Fruit fly (Drosophila melanogaster) whole organism, wandering third instar larva: ENCODE data around the gene CG9356.

ENCODE experiments used
- CG32264 ChIP-seq: fragments of 200-800 bp; sonication (Bioruptor generic); optimal IDR thresholded peaks from 2 replicates; lab custom pipeline; 2016; ENCODE audit warnings: missing biosample characterization, missing genetic modification characterization
- CG9705 ChIP-seq: fragments of 200-800 bp; sonication (Bioruptor generic); optimal IDR thresholded peaks from 2 replicates; lab custom pipeline; 2018; ENCODE audit warnings: missing biosample characterization, mild to moderate bottlenecking, missing genetic modification characterization
- Dfd ChIP-seq: fragments of >200 bp; optimal IDR thresholded peaks from 2 replicates; lab custom pipeline; 2017; ENCODE audit warnings: missing biosample characterization, missing genetic modification characterization
- Dif ChIP-seq: fragments of 200-275, 200-300 bp; sonication (Bioruptor generic); optimal IDR thresholded peaks from 2 replicates; lab custom pipeline; 2018; ENCODE audit warnings: missing biosample characterization, missing genetic modification characterization; ENCODE audit not compliant: partially characterized antibody
- GATAd ChIP-seq: sonication (Bioruptor generic); optimal IDR thresholded peaks from 2 replicates; lab custom pipeline; 2016; ENCODE audit warnings: missing biosample characterization, missing genetic modification characterization
- HLH106 ChIP-seq: fragments of 200-800 bp; optimal IDR thresholded peaks from 3 replicates; lab custom pipeline; 2019; ENCODE audit warnings: missing biosample characterization, mild to moderate bottlenecking, missing genetic modification characterization, moderate library complexity
- Hnf4 ChIP-seq: fragments of 200-800 bp; sonication (Bioruptor generic); optimal IDR thresholded peaks from 2 replicates; lab custom pipeline; 2016; ENCODE audit warnings: missing biosample characterization, mild to moderate bottlenecking, missing genetic modification characterization
- Hr78 ChIP-seq: fragments of >200 bp; optimal IDR thresholded peaks from 2 replicates; lab custom pipeline; 2017; ENCODE audit warnings: missing biosample characterization, missing genetic modification characterization
- Hr83 ChIP-seq: fragments of 200-300 bp; sonication (Bioruptor generic); optimal IDR thresholded peaks from 2 replicates; lab custom pipeline; 2016; ENCODE audit warnings: missing biosample characterization, mild to moderate bottlenecking, missing genetic modification characterization, moderate library complexity; ENCODE audit not compliant: poor library complexity, severe bottlenecking
- Mio ChIP-seq: sonication (Bioruptor generic); optimal IDR thresholded peaks from 2 replicates; lab custom pipeline; 2016; ENCODE audit warnings: missing biosample characterization, missing genetic modification characterization
- Myc ChIP-seq: fragments of >200 bp; optimal IDR thresholded peaks from 2 replicates; lab custom pipeline; 2017
- N ChIP-seq: fragments of >200 bp; optimal IDR thresholded peaks from 2 replicates; lab custom pipeline; 2018; ENCODE audit warnings: missing biosample characterization, missing external identifiers, missing genetic modification characterization
- Rel ChIP-seq, 2 experiments: fragments of 200-800 bp; sonication (Bioruptor generic) in 1 of 2; optimal IDR thresholded peaks; 2 replicates in 1 of 2; 3 replicates in 1 of 2; lab custom pipeline; 2016 to 2019; ENCODE audit warnings: mild to moderate bottlenecking in 2 of 2, missing biosample characterization in 2 of 2, missing genetic modification characterization in 2 of 2, moderate library complexity in 1 of 2
- Sp1 ChIP-seq: fragments of 200-800 bp; sonication (Bioruptor generic); optimal IDR thresholded peaks from 3 replicates; lab custom pipeline; 2019; ENCODE audit warnings: missing biosample characterization, mild to moderate bottlenecking, missing genetic modification characterization, moderate library complexity
- Vsx2 ChIP-seq: fragments of 200-300, 225-300 bp; sonication (Bioruptor generic); optimal IDR thresholded peaks from 2 replicates; lab custom pipeline; 2018; ENCODE audit warnings: missing biosample characterization, missing genetic modification characterization; ENCODE audit not compliant: partially characterized antibody
- br ChIP-seq: fragments of 200-800 bp; sonication (Bioruptor generic); optimal IDR thresholded peaks from 2 replicates; lab custom pipeline; 2016; ENCODE audit warnings: missing biosample characterization, missing genetic modification characterization
- brk ChIP-seq: fragments of 200-800 bp; sonication (Bioruptor generic); optimal IDR thresholded peaks from 2 replicates; lab custom pipeline; 2016; ENCODE audit warnings: missing biosample characterization, mild to moderate bottlenecking, missing genetic modification characterization
- dl ChIP-seq, 2 experiments: fragments of 175-275, 200-275 bp in 1 of 2; fragments of 200-275 bp in 1 of 2; sonication (Bioruptor generic); optimal IDR thresholded peaks; lab custom pipeline; 2018; ENCODE audit warnings: mild to moderate bottlenecking in 2 of 2, missing biosample characterization in 2 of 2, missing genetic modification characterization in 2 of 2, moderate library complexity in 2 of 2; ENCODE audit not compliant: partially characterized antibody in 2 of 2, insufficient read depth in 1 of 2
- dmrt93B ChIP-seq: fragments of 200-800 bp; sonication (Bioruptor generic); optimal IDR thresholded peaks from 2 replicates; lab custom pipeline; 2018; ENCODE audit warnings: missing biosample characterization, mild to moderate bottlenecking, missing genetic modification characterization
- dsf ChIP-seq: sonication (Bioruptor generic); optimal IDR thresholded peaks from 2 replicates; lab custom pipeline; 2016; ENCODE audit warnings: missing biosample characterization, missing genetic modification characterization, borderline replicate concordance
- ey ChIP-seq: fragments of 200-800 bp; sonication (Bioruptor generic); optimal IDR thresholded peaks from 2 replicates; lab custom pipeline; 2016; ENCODE audit warnings: missing biosample characterization, missing genetic modification characterization
- foxo ChIP-seq, 2 experiments: fragments of 200-800 bp; sonication (Bioruptor generic); optimal IDR thresholded peaks; 2 replicates in 1 of 2; 3 replicates in 1 of 2; lab custom pipeline; 2016 to 2017; ENCODE audit warnings: missing biosample characterization in 2 of 2, missing genetic modification characterization in 2 of 2
- fru ChIP-seq: fragments of 200-800 bp; sonication (Bioruptor generic); optimal IDR thresholded peaks from 3 replicates; lab custom pipeline; 2016; ENCODE audit warnings: missing biosample characterization, mild to moderate bottlenecking, missing genetic modification characterization
- h ChIP-seq: fragments of 200-800 bp; sonication (Bioruptor generic); optimal IDR thresholded peaks from 3 replicates; lab custom pipeline; 2016; ENCODE audit warnings: missing biosample characterization, mild to moderate bottlenecking, missing genetic modification characterization
- jim ChIP-seq: fragments of 175-275, 200-325 bp; sonication (Bioruptor generic); optimal IDR thresholded peaks from 2 replicates; lab custom pipeline; 2016; ENCODE audit warnings: missing biosample characterization, mild to moderate bottlenecking, missing genetic modification characterization
- psq ChIP-seq: fragments of 200-800 bp; sonication (Bioruptor generic); optimal IDR thresholded peaks from 3 replicates; lab custom pipeline; 2017; ENCODE audit warnings: missing biosample characterization, mild to moderate bottlenecking, missing genetic modification characterization, moderate library complexity
- rgr ChIP-seq: fragments of 200-800 bp; sonication (Bioruptor generic); optimal IDR thresholded peaks from 3 replicates; lab custom pipeline; 2016; ENCODE audit warnings: missing biosample characterization, mild to moderate bottlenecking, missing genetic modification characterization
- sage ChIP-seq: fragments of 200-800 bp; sonication (Bioruptor generic); optimal IDR thresholded peaks from 2 replicates; lab custom pipeline; 2016; ENCODE audit warnings: missing biosample characterization, mild to moderate bottlenecking, missing genetic modification characterization
- tai ChIP-seq: sonication (Bioruptor generic); optimal IDR thresholded peaks from 2 replicates; lab custom pipeline; 2016; ENCODE audit warnings: missing biosample characterization, missing genetic modification characterization
- usp ChIP-seq: fragments of >200 bp; optimal IDR thresholded peaks from 2 replicates; lab custom pipeline; 2017; ENCODE audit warnings: missing biosample characterization, missing genetic modification characterization
- woc ChIP-seq: sonication (Bioruptor generic); optimal IDR thresholded peaks from 2 replicates; lab custom pipeline; 2016; ENCODE audit warnings: missing biosample characterization, mild to moderate bottlenecking, missing genetic modification characterization

The CG9356 gene

dm6 chr3R:9418373-9419299 is 14.6 kb upstream of the CG9356 start:
- TF ChIP-seq CG9705 (no peak), Dif (GFP tag; lab: Kevin White, UChicago) (peak; percentile 77), GATAd (GFP tag; lab: Kevin White, UChicago) (no peak), br (GFP tag; lab: Kevin White, UChicago) (no peak), psq (GFP tag; lab: Kevin White, UChicago) (peak; percentile 58), HLH106 (tag; lab: Kevin White, UChicago) (no peak), N (peak; percentile 39), h (peak; percentile 12), Myc (lab: Kevin White, UChicago) (no peak), dl (GFP tag; optimal IDR thresholded peaks at IDR 0.05; lab: Kevin White, UChicago; ENCODE audit: insufficient read depth in 1 of 2, partially characterized antibody in 2 of 2) (peak in 1 of 2 experiments; percentile 50), Mio (no peak), ey (GFP tag; lab: Kevin White, UChicago) (no peak), tai (GFP tag; lab: Kevin White, UChicago) (no peak), sage (GFP tag; lab: Kevin White, UChicago) (peak; percentile 65), Hnf4 (no peak), dmrt93B (GFP tag; lab: Kevin White, UChicago) (no peak)
- TF ChIP-seq, all 38 proteins: peak for 6

DNA sequence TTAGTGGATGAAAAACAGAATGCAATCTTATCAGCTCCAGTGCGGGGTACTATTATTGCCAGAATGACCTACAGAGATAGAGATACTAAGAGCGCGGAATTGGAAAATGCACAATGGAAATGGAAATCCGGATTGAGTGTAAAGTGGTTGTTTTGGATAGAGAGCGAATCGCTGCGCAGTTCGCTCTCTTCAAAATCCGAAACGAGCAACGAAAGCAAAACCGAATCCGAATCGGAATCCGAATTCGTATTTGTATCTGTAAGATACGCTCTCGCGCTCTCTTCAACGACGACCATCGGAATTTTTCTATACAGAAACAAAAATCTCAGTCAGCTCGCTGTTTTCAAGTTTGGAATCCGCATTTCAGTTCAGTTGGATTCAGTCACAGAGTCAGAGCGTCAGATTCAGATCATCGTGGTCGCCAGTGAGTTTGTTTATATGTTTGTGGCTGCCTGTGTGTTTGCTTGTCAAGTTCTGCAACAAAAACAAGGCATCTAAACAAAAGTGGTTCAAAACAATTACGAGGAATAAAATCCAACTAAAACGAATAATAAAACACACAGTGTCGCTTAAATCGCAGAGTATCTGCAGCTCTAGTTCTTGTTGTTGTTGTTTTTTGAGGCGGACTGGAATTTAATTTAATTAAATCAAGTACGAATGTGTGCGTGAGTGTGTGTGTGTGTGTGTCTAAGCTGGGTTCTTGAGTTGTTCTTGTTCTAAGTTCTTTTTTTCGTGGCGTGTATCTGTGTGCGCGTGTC is 13.7 kb upstream of the CG9356 start, which contains the start of gene ps:
ps (plus strand) TSS at position 364 of the 758 bp plus-strand sequence.
- TF ChIP-seq sage (GFP tag; lab: Kevin White, UChicago) (peak; percentile 76), tai (GFP tag; lab: Kevin White, UChicago) (no peak), CG9705 (no peak), GATAd (GFP tag; lab: Kevin White, UChicago) (no peak), br (GFP tag; lab: Kevin White, UChicago) (no peak), foxo (GFP tag; optimal IDR thresholded peaks at IDR 0.05; lab: Kevin White, UChicago) (peak in 1 of 2 experiments; percentile 1), CG32264 (GFP tag; lab: Kevin White, UChicago) (no peak), dl (GFP tag; optimal IDR thresholded peaks at IDR 0.05; lab: Kevin White, UChicago; ENCODE audit: insufficient read depth in 1 of 2, partially characterized antibody in 2 of 2) (peak in 1 of 2 experiments; percentile 73), Rel (GFP tag; optimal IDR thresholded peaks at IDR 0.05; lab: Kevin White, UChicago) (peak; percentile 56), Rel (tag; optimal IDR thresholded peaks at IDR 0.05; lab: Kevin White, UChicago) (peak; percentile 0), jim (GFP tag; lab: Kevin White, UChicago) (peak; percentile 5), Dfd (GFP tag; lab: Kevin White, UChicago) (no peak), Dif (GFP tag; lab: Kevin White, UChicago) (peak; percentile 63), brk (GFP tag; lab: Kevin White, UChicago) (no peak)

dm6 chr3R:9416951-9417350 is 12.9 kb upstream of the CG9356 start:
- TF ChIP-seq CG9705: no peak
- no peak for TF ChIP-seq Myc (lab: Kevin White, UChicago)
- no peak for TF ChIP-seq Hr78 (GFP tag; lab: Kevin White, UChicago)
- TF ChIP-seq Hr83 (GFP tag; lab: Kevin White, UChicago): no peak
- no peak for TF ChIP-seq dsf (GFP tag; lab: Kevin White, UChicago)
- no peak for TF ChIP-seq GATAd (GFP tag; lab: Kevin White, UChicago)
- TF ChIP-seq Mio: no peak
- TF ChIP-seq rgr (GFP tag; lab: Kevin White, UChicago): no peak
- no peak for TF ChIP-seq dl (GFP tag; optimal IDR thresholded peaks at IDR 0.05; lab: Kevin White, UChicago; ENCODE audit: insufficient read depth in 1 of 2, partially characterized antibody in 2 of 2)
- TF ChIP-seq brk (GFP tag; lab: Kevin White, UChicago): no peak
- no peak for TF ChIP-seq Sp1 (GFP tag; lab: Kevin White, UChicago)
- TF ChIP-seq usp (GFP tag; lab: Kevin White, UChicago): no peak
- TF ChIP-seq foxo (GFP tag; optimal IDR thresholded peaks at IDR 0.05; lab: Kevin White, UChicago): no peak
- no peak for TF ChIP-seq Hnf4
- no peak for TF ChIP-seq woc
- TF ChIP-seq h: no peak
- TF ChIP-seq Vsx2 (GFP tag; lab: Kevin White, UChicago): no peak
- TF ChIP-seq fru (GFP tag; lab: Kevin White, UChicago): no peak
